Fruit fly (Drosophila melanogaster) S2 (cell line): Measurements from ENCODE around the gene CG32270.

Experiments used
- CG8478 ChIP-seq: fragments of >200 bp; optimal IDR thresholded peaks from 2 replicates; lab custom pipeline; 2018
- CTCF ChIP-seq, 2 experiments: fragments of >200 bp; optimal IDR thresholded peaks; 2 replicates each; lab custom pipeline; 2018

- no peak for TF ChIP-seq CG8478 (lab: Kevin White, UChicago)
- TF ChIP-seq CTCF (optimal IDR thresholded peaks at IDR 0.05; lab: Kevin White, UChicago): no peak
These were observed 32.0 kb upstream of the CG32270 start for dm6 chr3L:3240597-3241367.
